Fruit fly (Drosophila melanogaster) whole organism, embryonic: Measurements from ENCODE around the gene CG4465.

Source experiments
- BEAF-32 ChIP-seq: fragments of 200-800 bp; sonication (Bioruptor generic); optimal IDR thresholded peaks from 3 replicates; lab custom pipeline; 2017; ENCODE audit warnings: missing biosample characterization, missing genetic modification characterization, mild to moderate bottlenecking, moderate library complexity, missing genetic modification reagents
- C15 ChIP-seq: fragments of 200-800 bp; sonication (Bioruptor generic); IDR thresholded peaks from 3 replicates; pipeline ENCODE4 v1.3.6; 2022; ENCODE audit warnings: missing biosample characterization, missing genetic modification characterization
- CG10321 ChIP-seq: fragments of 200-800 bp; sonication (Bioruptor generic); IDR thresholded peaks from 2 replicates; pipeline ENCODE4 v1.3.6; 2022; ENCODE audit warnings: missing biosample characterization, missing genetic modification characterization
- CG10565 ChIP-seq: fragments of 200-800 bp; sonication (Bioruptor generic); optimal IDR thresholded peaks from 3 replicates; lab custom pipeline; 2016; ENCODE audit warnings: missing biosample characterization, mild to moderate bottlenecking, missing genetic modification characterization
- CG15696 ChIP-seq: fragments of 200-800 bp; sonication (Bioruptor generic); optimal IDR thresholded peaks from 2 replicates; lab custom pipeline; 2019; ENCODE audit warnings: missing biosample characterization, mild to moderate bottlenecking, missing genetic modification characterization, moderate library complexity
- CG17361 ChIP-seq: fragments of 200-800 bp; sonication (Bioruptor generic); IDR thresholded peaks from 3 replicates; pipeline ENCODE4 v1.3.6; 2022; ENCODE audit warnings: missing biosample characterization, missing genetic modification characterization
- CG17912 ChIP-seq: fragments of 200-800 bp; sonication (Bioruptor generic); optimal IDR thresholded peaks from 2 replicates; lab custom pipeline; 2018; ENCODE audit warnings: missing biosample characterization, mild to moderate bottlenecking, missing genetic modification characterization
- CG2712 ChIP-seq: fragments of 200-800 bp; optimal IDR thresholded peaks from 3 replicates; lab custom pipeline; 2019; ENCODE audit warnings: missing biosample characterization, mild to moderate bottlenecking, missing genetic modification characterization, moderate library complexity
- CG3281 ChIP-seq: fragments of 200-800 bp; sonication (Bioruptor generic); optimal IDR thresholded peaks from 3 replicates; lab custom pipeline; 2017; ENCODE audit warnings: missing biosample characterization, mild to moderate bottlenecking, missing genetic modification characterization
- CG34224 ChIP-seq: fragments of 200-800 bp; sonication (Bioruptor generic); IDR thresholded peaks from 3 replicates; pipeline ENCODE4 v1.3.6; 2022; ENCODE audit warnings: missing biosample characterization, missing genetic modification characterization; ENCODE audit not compliant: partially characterized antibody
- CG34422 ChIP-seq: fragments of 200-800 bp; sonication (Bioruptor generic); IDR thresholded peaks from 3 replicates; pipeline ENCODE4 v1.3.6; 2022; ENCODE audit warnings: missing biosample characterization, missing genetic modification characterization
- CG4820 ChIP-seq: fragments of 200-800 bp; sonication (Bioruptor generic); optimal IDR thresholded peaks from 3 replicates; lab custom pipeline; 2016; ENCODE audit warnings: missing biosample characterization, missing genetic modification characterization
- CG6254 ChIP-seq: fragments of 200-800 bp; sonication (Bioruptor generic); optimal IDR thresholded peaks from 3 replicates; lab custom pipeline; 2017; ENCODE audit warnings: mild to moderate bottlenecking, missing biosample characterization, missing genetic modification reagents, missing genetic modification characterization
- CG6654 ChIP-seq: fragments of 200-800 bp; sonication (Bioruptor generic); optimal IDR thresholded peaks from 2 replicates; lab custom pipeline; 2017; ENCODE audit warnings: missing biosample characterization, mild to moderate bottlenecking, missing genetic modification characterization
- CG8388 ChIP-seq: fragments of 200-800 bp; sonication (Bioruptor generic); optimal IDR thresholded peaks from 2 replicates; lab custom pipeline; 2019; ENCODE audit warnings: missing biosample characterization, mild to moderate bottlenecking, missing genetic modification characterization, moderate library complexity
- CG8765 ChIP-seq: fragments of 200-800 bp; sonication (Bioruptor generic); IDR thresholded peaks from 2 replicates; pipeline ENCODE4 v1.3.6; 2022; ENCODE audit warnings: missing biosample characterization, missing genetic modification characterization
- CG9215 ChIP-seq: fragments of 200-800 bp; sonication (Bioruptor generic); IDR thresholded peaks from 2 replicates; pipeline ENCODE4 v1.3.6; 2022; ENCODE audit warnings: missing biosample characterization, missing genetic modification characterization
- CG9876 ChIP-seq: fragments of 200-800 bp; sonication (Bioruptor generic); optimal IDR thresholded peaks from 2 replicates; lab custom pipeline; 2016; ENCODE audit warnings: missing biosample characterization, missing genetic modification characterization
- Camta ChIP-seq: fragments of 200-800 bp; sonication (Bioruptor generic); optimal IDR thresholded peaks from 2 replicates; lab custom pipeline; 2016; ENCODE audit warnings: missing biosample characterization, missing genetic modification characterization
- D19A ChIP-seq: fragments of 200-800 bp; optimal IDR thresholded peaks from 3 replicates; lab custom pipeline; 2019; ENCODE audit warnings: missing biosample characterization, mild to moderate bottlenecking, missing genetic modification characterization, moderate library complexity
- Dip3 ChIP-seq: fragments of 200-800 bp; sonication (Bioruptor generic); optimal IDR thresholded peaks from 3 replicates; lab custom pipeline; 2016; ENCODE audit warnings: missing biosample characterization, missing genetic modification characterization
- HLH3B ChIP-seq: fragments of 200-800 bp; sonication (Bioruptor generic); IDR thresholded peaks from 2 replicates; pipeline ENCODE4 v1.3.6; 2022; ENCODE audit warnings: missing biosample characterization, missing genetic modification characterization
- HmgD ChIP-seq: fragments of 200-800 bp; sonication (Bioruptor generic); optimal IDR thresholded peaks from 3 replicates; lab custom pipeline; 2016; ENCODE audit warnings: missing biosample characterization, missing genetic modification characterization
- Hsf ChIP-seq: fragments of 200-800 bp; sonication (Bioruptor generic); optimal IDR thresholded peaks from 3 replicates; lab custom pipeline; 2016; ENCODE audit warnings: missing biosample characterization, missing genetic modification characterization
- Jarid2 ChIP-seq: fragments of 200-800 bp; sonication (Bioruptor generic); optimal IDR thresholded peaks from 3 replicates; lab custom pipeline; 2017; ENCODE audit warnings: mild to moderate bottlenecking, missing biosample characterization, missing genetic modification reagents, missing genetic modification characterization
- Max ChIP-seq: fragments of 200-800 bp; sonication (Bioruptor generic); optimal IDR thresholded peaks from 2 replicates; lab custom pipeline; 2016; ENCODE audit warnings: missing biosample characterization, mild to moderate bottlenecking, missing genetic modification characterization
- Mrtf ChIP-seq: fragments of 200-800 bp; sonication (Bioruptor generic); IDR thresholded peaks from 3 replicates; pipeline ENCODE4 v1.3.6; 2022; ENCODE audit warnings: missing biosample characterization, missing genetic modification characterization
- Nf-YC ChIP-seq: fragments of 200-800 bp; optimal IDR thresholded peaks from 3 replicates; lab custom pipeline; 2019; ENCODE audit warnings: missing biosample characterization, mild to moderate bottlenecking, missing genetic modification characterization, moderate library complexity
- Ptx1 ChIP-seq: fragments of 200-800 bp; sonication (Bioruptor generic); IDR thresholded peaks from 2 replicates; pipeline ENCODE4 v1.3.6; 2022; ENCODE audit warnings: missing biosample characterization, missing genetic modification characterization
- Trl ChIP-seq, 3 experiments: fragments of >200 bp in 2 of 3; fragments of 200-800 bp in 1 of 3; sonication (Bioruptor generic) in 1 of 3; optimal IDR thresholded peaks; 2 replicates in 1 of 3; 3 replicates in 2 of 3; lab custom pipeline; 2016 to 2017; ENCODE audit warnings: missing biosample characterization in 1 of 3, missing genetic modification characterization in 1 of 3
- ase ChIP-seq: fragments of 200-800 bp; sonication (Bioruptor generic); IDR thresholded peaks from 3 replicates; pipeline ENCODE4 v1.3.6; 2022; ENCODE audit warnings: missing biosample characterization, missing genetic modification characterization
- bigmax ChIP-seq: fragments of 200-800 bp; sonication (Bioruptor generic); optimal IDR thresholded peaks from 2 replicates; lab custom pipeline; 2018; ENCODE audit warnings: missing biosample characterization, mild to moderate bottlenecking, missing genetic modification characterization
- caup ChIP-seq: fragments of 200-800 bp; sonication (Bioruptor generic); optimal IDR thresholded peaks from 3 replicates; lab custom pipeline; 2017; ENCODE audit warnings: missing biosample characterization, mild to moderate bottlenecking, missing genetic modification characterization, moderate library complexity; ENCODE audit not compliant: severe bottlenecking
- disco-r ChIP-seq: fragments of 200-800 bp; sonication (Bioruptor generic); optimal IDR thresholded peaks from 2 replicates; lab custom pipeline; 2016; ENCODE audit warnings: missing biosample characterization, missing genetic modification characterization
- dmrt11E ChIP-seq: fragments of 200-800 bp; sonication (Bioruptor generic); optimal IDR thresholded peaks from 3 replicates; lab custom pipeline; 2018; ENCODE audit warnings: missing biosample characterization, mild to moderate bottlenecking, missing genetic modification characterization, moderate library complexity
- ham ChIP-seq: fragments of 200-800 bp; sonication (Bioruptor generic); IDR thresholded peaks from 2 replicates; pipeline ENCODE4 v1.3.6; 2022; ENCODE audit warnings: missing biosample characterization, missing genetic modification characterization
- jing ChIP-seq: fragments of 200-800 bp; sonication (Bioruptor generic); optimal IDR thresholded peaks from 2 replicates; lab custom pipeline; 2018; ENCODE audit warnings: missing biosample characterization, mild to moderate bottlenecking, missing genetic modification characterization
- jumu ChIP-seq: fragments of 200-800 bp; sonication (Bioruptor generic); optimal IDR thresholded peaks from 3 replicates; lab custom pipeline; 2016; ENCODE audit warnings: missing biosample characterization, missing genetic modification characterization
- kah ChIP-seq: fragments of 200-800 bp; sonication (Bioruptor generic); optimal IDR thresholded peaks from 2 replicates; lab custom pipeline; 2018; ENCODE audit warnings: missing biosample characterization, mild to moderate bottlenecking, missing genetic modification characterization
- mam ChIP-seq: fragments of 200-800 bp; sonication (Bioruptor generic); optimal IDR thresholded peaks from 3 replicates; lab custom pipeline; 2016; ENCODE audit warnings: missing biosample characterization, missing genetic modification characterization
- rib ChIP-seq: fragments of 200-800 bp; sonication (Bioruptor generic); IDR thresholded peaks from 2 replicates; pipeline ENCODE4 v1.3.6; 2022; ENCODE audit warnings: missing biosample characterization, missing genetic modification characterization
- row ChIP-seq: fragments of 200-800 bp; sonication (Bioruptor generic); IDR thresholded peaks from 3 replicates; pipeline ENCODE4 v1.3.6; 2022; ENCODE audit warnings: missing biosample characterization, missing genetic modification characterization
- sisA ChIP-seq: fragments of 200-800 bp; sonication (Bioruptor generic); IDR thresholded peaks from 2 replicates; pipeline ENCODE4 v1.3.6; 2022; ENCODE audit warnings: missing biosample characterization, missing genetic modification characterization
- so ChIP-seq: fragments of 200-800 bp; sonication (Bioruptor generic); IDR thresholded peaks from 3 replicates; pipeline ENCODE4 v1.3.6; 2022; ENCODE audit warnings: missing biosample characterization, missing genetic modification characterization
- sqz ChIP-seq: fragments of 200-800 bp; sonication (Bioruptor generic); optimal IDR thresholded peaks from 3 replicates; lab custom pipeline; 2018; ENCODE audit warnings: missing biosample characterization, mild to moderate bottlenecking, missing genetic modification characterization
- trh ChIP-seq: fragments of 200-800 bp; sonication (Bioruptor generic); optimal IDR thresholded peaks from 2 replicates; lab custom pipeline; 2016; ENCODE audit warnings: missing biosample characterization, missing genetic modification characterization
- twi ChIP-seq: fragments of 200-800 bp; optimal IDR thresholded peaks from 2 replicates; lab custom pipeline; 2019; ENCODE audit warnings: missing biosample characterization, mild to moderate bottlenecking, missing genetic modification characterization, moderate library complexity
- unc-4 ChIP-seq: fragments of 200-800 bp; sonication (Bioruptor generic); IDR thresholded peaks from 2 replicates; pipeline ENCODE4 v1.3.6; 2022; ENCODE audit warnings: missing biosample characterization, missing genetic modification characterization; ENCODE audit not compliant: partially characterized antibody
- zen ChIP-seq: fragments of 200-800 bp; sonication (Bioruptor generic); optimal IDR thresholded peaks from 3 replicates; lab custom pipeline; 2018; ENCODE audit warnings: missing biosample characterization, mild to moderate bottlenecking, missing genetic modification characterization, moderate library complexity

Gene CG4465

dm6 chr3R:19934840-19935776, 17.5 kb upstream of the CG4465 start, which contains the start of gene mira (continued):
- TF ChIP-seq dmrt11E (tag; lab: Kevin White, UChicago) (peak; percentile 72), CG10565 (GFP tag; lab: Kevin White, UChicago) (no peak), jing (GFP tag; lab: Kevin White, UChicago) (no peak), mam (no peak), Dip3 (GFP tag; lab: Kevin White, UChicago) (no peak), Trl (optimal IDR thresholded peaks at IDR 0.05; lab: Kevin White, UChicago) (no peak), Trl (GFP tag; optimal IDR thresholded peaks at IDR 0.05; lab: Kevin White, UChicago) (no peak), ase (GFP tag; lab: Robert Waterston, UW) (no peak), Ptx1 (GFP tag; lab: Robert Waterston, UW) (no peak), CG6654 (no peak), BEAF-32 (GFP tag; lab: Kevin White, UChicago) (no peak), so (GFP tag; lab: Robert Waterston, UW) (no peak), trh (GFP tag; lab: Kevin White, UChicago) (no peak), Nf-YC (tag; lab: Kevin White, UChicago) (no peak), CG6254 (no peak), sisA (GFP tag; lab: Robert Waterston, UW) (no peak), CG9876 (no peak), zen (tag; lab: Kevin White, UChicago) (no peak), jumu (no peak), CG9215 (no peak), caup (GFP tag; lab: Kevin White, UChicago) (no peak), row (peak; percentile 31; the same call in 1 of the 3 replicates), CG15696 (peak; percentile 59), sqz (GFP tag; lab: Kevin White, UChicago) (peak; percentile 47), unc-4 (GFP tag; lab: Robert Waterston, UW) (no peak), CG17912 (no peak), CG10321 (0 out of 2 replicates have a peak, but pooled peaks have one; percentile 51), HLH3B (no peak), CG3281 (no peak), D19A (tag; lab: Kevin White, UChicago) (peak; percentile 99), twi (tag; lab: Kevin White, UChicago) (peak; percentile 83), CG17361 (GFP tag; lab: Robert Waterston, UW) (peak; percentile 20; the same call in 1 of the 3 replicates), Hsf (no peak), CG8765 (GFP tag; lab: Robert Waterston, UW) (peak; percentile 32; the same call in 1 of the 2 replicates), C15 (GFP tag; lab: Robert Waterston, UW) (no peak), Jarid2 (GFP tag; lab: Kevin White, UChicago) (peak; percentile 10), CG2712 (tag; lab: Kevin White, UChicago) (peak; percentile 44), Mrtf (GFP tag; lab: Robert Waterston, UW) (no peak), ham (GFP tag; lab: Robert Waterston, UW) (no peak), CG4820 (GFP tag; lab: Kevin White, UChicago) (no peak), CG8388 (no peak), CG34422 (no peak), HmgD (GFP tag; lab: Kevin White, UChicago) (no peak), kah (GFP tag; lab: Kevin White, UChicago) (no peak), Camta (GFP tag; lab: Kevin White, UChicago) (no peak), CG34224 (GFP tag; lab: Robert Waterston, UW) (no peak), Max (GFP tag; lab: Kevin White, UChicago) (no peak), bigmax (GFP tag; lab: Kevin White, UChicago) (no peak), disco-r (GFP tag; lab: Kevin White, UChicago) (no peak), rib (GFP tag; lab: Robert Waterston, UW) (no peak)
